Worm (Caenorhabditis elegans): ENCODE data around the gene C05D9.7.

C05D9.7 gene

DNA sequence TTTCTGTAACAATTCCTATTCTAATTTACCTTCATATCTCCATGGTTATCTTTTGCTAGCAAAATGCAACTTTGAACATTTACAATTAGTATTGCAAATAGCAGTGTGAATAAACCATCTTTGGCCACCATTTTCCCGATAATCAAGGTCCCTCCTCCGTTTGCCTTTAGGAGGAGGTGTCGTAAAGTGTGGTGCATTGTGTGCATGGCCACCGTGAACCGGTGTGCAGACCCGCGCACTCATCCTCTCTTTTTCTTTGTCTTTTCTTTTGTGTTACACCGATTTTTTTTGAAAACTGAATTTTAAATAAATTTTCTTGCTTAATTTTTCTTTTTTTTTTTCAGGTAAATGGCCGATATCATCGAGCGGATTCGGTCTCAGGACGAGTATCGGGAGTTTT, 22.4 kb downstream of the C05D9.7 start, which contains the start of the genes pigx-1 and rme-6:
TSS of gene pigx-1 (minus strand) at position 206 of the 400 bp plus-strand sequence.
TSS of gene rme-6 (plus strand) at position 345 of the 400 bp plus-strand sequence.
- no peak for TF ChIP-seq alr-1 (tag; optimal IDR thresholded peaks at IDR 0.05)
- no peak for TF ChIP-seq ztf-1 (GFP tag; conservative IDR thresholded peaks at IDR 0.05)
- no peak for TF ChIP-seq dmd-4 (tag; optimal IDR thresholded peaks at IDR 0.05)
- TF ChIP-seq Y55F3AM.14 (GFP tag; optimal IDR thresholded peaks at IDR 0.05), result no peak
- TF ChIP-seq peb-1 (tag; optimal IDR thresholded peaks at IDR 0.05), result no peak
- no peak for TF ChIP-seq crh-2 (tag; optimal IDR thresholded peaks at IDR 0.05)
- no peak for TF ChIP-seq sma-3 (GFP tag; optimal IDR thresholded peaks at IDR 0.05)
- peak in 1 of 2 experiments; percentile 27 for TF ChIP-seq lsy-2 (tag; optimal IDR thresholded peaks at IDR 0.05)
- peak; percentile 20 for TF ChIP-seq nhr-129 (tag; optimal IDR thresholded peaks at IDR 0.05)
- no peak for TF ChIP-seq gmeb-1 (tag; optimal IDR thresholded peaks at IDR 0.05)
- TF ChIP-seq nhr-21 (tag; optimal IDR thresholded peaks at IDR 0.05), result no peak
- TF ChIP-seq ceh-16 (tag; optimal IDR thresholded peaks at IDR 0.05), result no peak
- TF ChIP-seq elt-1 (tag; optimal IDR thresholded peaks at IDR 0.05), result no peak
- TF ChIP-seq R02D3.7 (tag; optimal IDR thresholded peaks at IDR 0.05), result no peak
- no peak for TF ChIP-seq nhr-10 (tag; optimal IDR thresholded peaks at IDR 0.05)
- no peak for TF ChIP-seq mbf-1 (tag; optimal IDR thresholded peaks at IDR 0.05)
- TF ChIP-seq snpc-4 (tag; optimal IDR thresholded peaks at IDR 0.05), result no peak
- TF ChIP-seq nhr-6 (tag; optimal IDR thresholded peaks at IDR 0.05), result no peak
- no peak for TF ChIP-seq unc-62 (GFP tag; optimal IDR thresholded peaks at IDR 0.05)
- TF ChIP-seq nhr-77 (tag; optimal IDR thresholded peaks at IDR 0.05), result no peak
- TF ChIP-seq unc-55 (GFP tag; optimal IDR thresholded peaks at IDR 0.05), result peak; percentile 63

DNA sequence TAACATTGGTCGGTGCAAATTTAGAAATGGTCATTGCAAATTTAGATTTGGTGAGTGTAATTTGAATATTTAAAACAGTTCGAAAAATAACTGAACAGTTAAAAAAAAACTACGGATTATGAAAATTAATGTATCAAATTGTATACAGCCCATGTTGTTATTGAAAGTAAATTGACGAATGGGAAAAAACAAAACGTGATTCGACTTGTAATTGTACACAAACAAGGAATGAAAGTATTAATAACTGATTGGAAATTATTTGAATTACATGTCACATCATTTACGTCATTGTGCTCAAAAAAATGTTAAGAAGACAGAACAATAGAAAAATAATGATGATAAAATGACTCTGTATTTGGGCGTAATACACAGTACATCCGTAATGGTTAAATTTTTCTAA, 24.9 kb downstream of the C05D9.7 start:
- no peak for TF ChIP-seq nhr-6 (tag; optimal IDR thresholded peaks at IDR 0.05)
- TF ChIP-seq crh-2 (tag; optimal IDR thresholded peaks at IDR 0.05), result no peak
- no peak for TF ChIP-seq sma-9 (GFP tag; optimal IDR thresholded peaks at IDR 0.05)
- TF ChIP-seq sma-9 (tag; optimal IDR thresholded peaks at IDR 0.05), result no peak
- TF ChIP-seq nhr-25 (tag; optimal IDR thresholded peaks at IDR 0.05), result no peak
- TF ChIP-seq nhr-129 (tag; optimal IDR thresholded peaks at IDR 0.05), result no peak
- TF ChIP-seq aly-2 (tag; optimal IDR thresholded peaks at IDR 0.05), result no peak
- TF ChIP-seq lin-11 (tag; optimal IDR thresholded peaks at IDR 0.05), result no peak
- TF ChIP-seq alr-1 (tag; optimal IDR thresholded peaks at IDR 0.05), result no peak
- no peak for TF ChIP-seq zag-1 (tag; optimal IDR thresholded peaks at IDR 0.05)
- TF ChIP-seq unc-39 (tag; optimal IDR thresholded peaks at IDR 0.05), result no peak
- TF ChIP-seq Y55F3AM.14 (GFP tag; optimal IDR thresholded peaks at IDR 0.05), result no peak
- no peak for TF ChIP-seq lin-13 (GFP tag; optimal IDR thresholded peaks at IDR 0.05)
- no peak for TF ChIP-seq nhr-11 (tag; optimal IDR thresholded peaks at IDR 0.05)
- no peak for TF ChIP-seq elt-3 (tag; optimal IDR thresholded peaks at IDR 0.05)
- TF ChIP-seq fos-1 (tag; optimal IDR thresholded peaks at IDR 0.05), result no peak
- no peak for TF ChIP-seq ztf-4 (tag; optimal IDR thresholded peaks at IDR 0.05)

DNA sequence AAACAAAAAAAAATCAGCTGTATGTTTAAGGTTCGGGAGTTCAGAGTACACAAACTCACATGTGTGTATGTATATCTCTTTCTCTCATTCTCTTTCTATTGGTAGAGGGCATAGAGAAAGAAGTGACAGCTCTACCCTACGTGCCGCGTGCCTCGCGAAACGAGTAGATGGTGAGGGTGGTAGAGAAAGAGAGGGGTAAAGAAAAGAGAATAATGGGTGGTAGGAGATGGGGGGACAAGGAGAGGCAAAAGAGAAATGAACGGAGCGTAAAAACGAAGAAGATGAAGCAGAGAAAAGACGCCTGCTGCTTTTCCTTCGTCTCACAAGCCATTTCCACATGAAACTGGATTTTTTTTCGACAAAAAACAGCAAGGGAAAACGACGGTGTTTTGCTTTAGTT, 26.1 kb downstream of the C05D9.7 start:
- TF ChIP-seq sma-3 (GFP tag; optimal IDR thresholded peaks at IDR 0.05), result peak; percentile 83
- no peak for TF ChIP-seq alr-1 (tag; optimal IDR thresholded peaks at IDR 0.05)
- no peak for TF ChIP-seq nhr-23 (tag; optimal IDR thresholded peaks at IDR 0.05)
- peak; percentile 73 for TF ChIP-seq gmeb-1 (tag; optimal IDR thresholded peaks at IDR 0.05)
- TF ChIP-seq dmd-4 (tag; optimal IDR thresholded peaks at IDR 0.05), result no peak
- peak; percentile 97 for TF ChIP-seq sem-4 (tag; optimal IDR thresholded peaks at IDR 0.05)
- TF ChIP-seq peb-1 (tag; optimal IDR thresholded peaks at IDR 0.05), result no peak
- TF ChIP-seq nhr-11 (tag; optimal IDR thresholded peaks at IDR 0.05), result no peak
- no peak for TF ChIP-seq ceh-82 (tag; optimal IDR thresholded peaks at IDR 0.05)
- TF ChIP-seq ceh-16 (tag; optimal IDR thresholded peaks at IDR 0.05), result no peak
- peak; percentile 84 for TF ChIP-seq ztf-4 (tag; optimal IDR thresholded peaks at IDR 0.05)
- no peak for TF ChIP-seq nhr-77 (tag; optimal IDR thresholded peaks at IDR 0.05)
- TF ChIP-seq nhr-12 (tag; optimal IDR thresholded peaks at IDR 0.05), result no peak
- TF ChIP-seq sma-9 (GFP tag; optimal IDR thresholded peaks at IDR 0.05), result peak; percentile 97
- TF ChIP-seq sma-9 (tag; optimal IDR thresholded peaks at IDR 0.05), result no peak
- TF ChIP-seq zag-1 (tag; optimal IDR thresholded peaks at IDR 0.05), result peak; percentile 94
- TF ChIP-seq blmp-1 (tag; optimal IDR thresholded peaks at IDR 0.05; ENCODE audit: insufficient read depth), result peak; percentile 93
- TF ChIP-seq egl-27 (tag; optimal IDR thresholded peaks at IDR 0.05), result peak; percentile 90
- TF ChIP-seq aly-2 (tag; optimal IDR thresholded peaks at IDR 0.05), result no peak
- peak; percentile 93 for TF ChIP-seq nhr-25 (tag; optimal IDR thresholded peaks at IDR 0.05)
- TF ChIP-seq Y55F3AM.14 (GFP tag; optimal IDR thresholded peaks at IDR 0.05), result peak; percentile 87
- TF ChIP-seq unc-39 (tag; optimal IDR thresholded peaks at IDR 0.05), result peak; percentile 19
- peak; percentile 98 for TF ChIP-seq F13H6.1 (tag; optimal IDR thresholded peaks at IDR 0.05)
- TF ChIP-seq nhr-6 (tag; optimal IDR thresholded peaks at IDR 0.05), result peak; percentile 92
- TF ChIP-seq unc-55 (GFP tag; optimal IDR thresholded peaks at IDR 0.05), result peak; percentile 92
- no peak for TF ChIP-seq R02D3.7 (tag; optimal IDR thresholded peaks at IDR 0.05)
- peak; percentile 3 for TF ChIP-seq mbf-1 (tag; optimal IDR thresholded peaks at IDR 0.05)
- no peak for TF ChIP-seq ZK546.5 (tag; optimal IDR thresholded peaks at IDR 0.05)
- TF ChIP-seq nhr-21 (tag; optimal IDR thresholded peaks at IDR 0.05), result peak; percentile 90
- peak; percentile 28 for TF ChIP-seq lin-11 (tag; optimal IDR thresholded peaks at IDR 0.05)
- peak; percentile 8 for TF ChIP-seq ztf-11 (tag; optimal IDR thresholded peaks at IDR 0.05)
- TF ChIP-seq nhr-129 (tag; optimal IDR thresholded peaks at IDR 0.05), result peak; percentile 98
- peak; percentile 17 for TF ChIP-seq ama-1 (optimal IDR thresholded peaks at IDR 0.05)
- peak; percentile 64 to 91 for TF ChIP-seq lsy-2 (tag; optimal IDR thresholded peaks at IDR 0.05)
- TF ChIP-seq lin-13 (GFP tag; optimal IDR thresholded peaks at IDR 0.05), result peak; percentile 89
- TF ChIP-seq crh-2 (tag; optimal IDR thresholded peaks at IDR 0.05), result peak; percentile 94
- TF ChIP-seq C34F6.9 (tag; optimal IDR thresholded peaks at IDR 0.05), result peak; percentile 97
- TF ChIP-seq skn-1 (tag; optimal IDR thresholded peaks at IDR 0.05), result no peak
- TF ChIP-seq elt-3 (tag; optimal IDR thresholded peaks at IDR 0.05), result no peak
- no peak for TF ChIP-seq elt-1 (tag; optimal IDR thresholded peaks at IDR 0.05)
- TF ChIP-seq mab-5 (tag; optimal IDR thresholded peaks at IDR 0.05), result peak; percentile 64

Measured in whole organism, L2 larva.